Fruit fly (Drosophila melanogaster) whole organism, embryonic: ENCODE measurements around the gene 7B2.

Experiments
- Abd-B ChIP-seq: fragments of 200-800 bp; sonication (Bioruptor generic); optimal IDR thresholded peaks from 2 replicates; lab custom pipeline; 2018; ENCODE audit warnings: missing biosample characterization, mild to moderate bottlenecking, missing genetic modification characterization, moderate library complexity
- Bdp1 ChIP-seq: fragments of 200-800 bp; sonication (Bioruptor generic); optimal IDR thresholded peaks from 3 replicates; lab custom pipeline; 2016; ENCODE audit warnings: missing biosample characterization, missing genetic modification characterization
- CG10366 ChIP-seq: fragments of 200-800 bp; sonication (Bioruptor generic); IDR thresholded peaks from 2 replicates; pipeline ENCODE4 v1.3.6; 2022; ENCODE audit warnings: missing biosample characterization, missing genetic modification characterization
- CG14050 ChIP-seq: fragments of 200-800 bp; sonication (Bioruptor generic); IDR thresholded peaks from 3 replicates; pipeline ENCODE4 v1.3.6; 2022; ENCODE audit warnings: missing biosample characterization, missing genetic modification characterization
- CG15011 ChIP-seq: fragments of 200-800 bp; sonication (Bioruptor generic); optimal IDR thresholded peaks from 3 replicates; lab custom pipeline; 2018; ENCODE audit warnings: missing biosample characterization, mild to moderate bottlenecking, missing genetic modification characterization
- CG15073 ChIP-seq: fragments of 200-800 bp; sonication (Bioruptor generic); optimal IDR thresholded peaks from 2 replicates; lab custom pipeline; 2016; ENCODE audit warnings: missing biosample characterization, missing genetic modification characterization
- CG16813 ChIP-seq: fragments of 200-800 bp; sonication (Bioruptor generic); IDR thresholded peaks from 3 replicates; pipeline ENCODE4 v1.3.6; 2022; ENCODE audit warnings: missing biosample characterization, missing genetic modification characterization; ENCODE audit not compliant: partially characterized antibody
- CG17568 ChIP-seq: fragments of 200-800 bp; sonication (Bioruptor generic); optimal IDR thresholded peaks from 2 replicates; lab custom pipeline; 2018; ENCODE audit warnings: missing biosample characterization, mild to moderate bottlenecking, missing genetic modification characterization, moderate library complexity
- CG2120 ChIP-seq: fragments of 200-800 bp; sonication (Bioruptor generic); optimal IDR thresholded peaks from 3 replicates; lab custom pipeline; 2016; ENCODE audit warnings: missing biosample characterization, missing genetic modification characterization
- CG2712 ChIP-seq: fragments of 200-800 bp; optimal IDR thresholded peaks from 3 replicates; lab custom pipeline; 2019; ENCODE audit warnings: missing biosample characterization, mild to moderate bottlenecking, missing genetic modification characterization, moderate library complexity
- CG30403 ChIP-seq: fragments of 200-800 bp; sonication (Bioruptor generic); optimal IDR thresholded peaks from 3 replicates; lab custom pipeline; 2016; ENCODE audit warnings: missing biosample characterization, missing genetic modification characterization
- CG3065 ChIP-seq: fragments of 200-800 bp; sonication (Bioruptor generic); optimal IDR thresholded peaks from 2 replicates; lab custom pipeline; 2016; ENCODE audit warnings: missing biosample characterization, missing genetic modification characterization
- CG34224 ChIP-seq: fragments of 200-800 bp; sonication (Bioruptor generic); IDR thresholded peaks from 3 replicates; pipeline ENCODE4 v1.3.6; 2022; ENCODE audit warnings: missing biosample characterization, missing genetic modification characterization; ENCODE audit not compliant: partially characterized antibody
- CG42726 ChIP-seq: fragments of 200-800 bp; sonication (Bioruptor generic); IDR thresholded peaks from 2 replicates; pipeline ENCODE4 v1.3.6; 2022; ENCODE audit warnings: missing biosample characterization, missing genetic modification characterization; ENCODE audit not compliant: partially characterized antibody
- CG4404 ChIP-seq: fragments of 200-800 bp; sonication (Bioruptor generic); IDR thresholded peaks from 2 replicates; pipeline ENCODE4 v1.3.6; 2022; ENCODE audit warnings: missing biosample characterization, missing genetic modification characterization
- CG4617 ChIP-seq: fragments of 200-800 bp; sonication (Bioruptor generic); optimal IDR thresholded peaks from 3 replicates; lab custom pipeline; 2016; ENCODE audit warnings: missing biosample characterization, missing genetic modification characterization, borderline replicate concordance
- CG6272 ChIP-seq: fragments of 200-800 bp; sonication (Bioruptor generic); IDR thresholded peaks from 2 replicates; pipeline ENCODE4 v1.3.6; 2022; ENCODE audit warnings: missing biosample characterization, missing genetic modification characterization
- CG6689 ChIP-seq: fragments of 200-800 bp; sonication (Bioruptor generic); IDR thresholded peaks from 2 replicates; pipeline ENCODE4 v1.3.6; 2022; ENCODE audit warnings: missing biosample characterization, missing genetic modification characterization
- CG6791 ChIP-seq: fragments of 200-800 bp; sonication (Bioruptor generic); IDR thresholded peaks from 3 replicates; pipeline ENCODE4 v1.3.6; 2022; ENCODE audit warnings: missing biosample characterization, missing genetic modification characterization; ENCODE audit not compliant: partially characterized antibody
- Dp ChIP-seq: fragments of 200-800 bp; sonication (Bioruptor generic); optimal IDR thresholded peaks from 2 replicates; lab custom pipeline; 2018; ENCODE audit warnings: missing biosample characterization, mild to moderate bottlenecking, missing genetic modification characterization, moderate library complexity
- E2f2 ChIP-seq: fragments of 200-800 bp; sonication (Bioruptor generic); IDR thresholded peaks from 2 replicates; pipeline ENCODE4 v1.3.6; 2022; ENCODE audit warnings: missing biosample characterization, missing genetic modification characterization
- HmgZ ChIP-seq: fragments of 200-800 bp; sonication (Bioruptor generic); optimal IDR thresholded peaks from 2 replicates; lab custom pipeline; 2018; ENCODE audit warnings: missing biosample characterization, mild to moderate bottlenecking, missing genetic modification characterization
- Mrtf ChIP-seq: fragments of 200-800 bp; sonication (Bioruptor generic); IDR thresholded peaks from 3 replicates; pipeline ENCODE4 v1.3.6; 2022; ENCODE audit warnings: missing biosample characterization, missing genetic modification characterization
- Rx ChIP-seq: fragments of 200-800 bp; sonication (Bioruptor generic); IDR thresholded peaks from 2 replicates; pipeline ENCODE4 v1.3.6; 2022; ENCODE audit warnings: missing biosample characterization, missing genetic modification characterization
- Ssrp ChIP-seq: fragments of 200-800 bp; sonication (Bioruptor generic); optimal IDR thresholded peaks from 2 replicates; lab custom pipeline; 2018; ENCODE audit warnings: missing biosample characterization, mild to moderate bottlenecking, missing genetic modification characterization, moderate library complexity
- amos ChIP-seq: fragments of 200-800 bp; sonication (Bioruptor generic); IDR thresholded peaks from 2 replicates; pipeline ENCODE4 v1.3.6; 2022; ENCODE audit warnings: missing biosample characterization, missing genetic modification characterization; ENCODE audit not compliant: partially characterized antibody
- ase ChIP-seq: fragments of 200-800 bp; sonication (Bioruptor generic); IDR thresholded peaks from 3 replicates; pipeline ENCODE4 v1.3.6; 2022; ENCODE audit warnings: missing biosample characterization, missing genetic modification characterization
- ato ChIP-seq: fragments of 200-800 bp; sonication (Bioruptor generic); IDR thresholded peaks from 2 replicates; pipeline ENCODE4 v1.3.6; 2022; ENCODE audit warnings: missing biosample characterization, missing genetic modification characterization; ENCODE audit not compliant: partially characterized antibody
- chinmo ChIP-seq: fragments of 200-800 bp; sonication (Bioruptor generic); IDR thresholded peaks from 4 replicates; pipeline ENCODE4 v1.3.6; 2022; ENCODE audit warnings: missing biosample characterization, missing genetic modification characterization; ENCODE audit not compliant: partially characterized antibody
- da ChIP-seq: fragments of 200-800 bp; sonication (Bioruptor generic); optimal IDR thresholded peaks from 2 replicates; lab custom pipeline; 2016; ENCODE audit warnings: missing biosample characterization, missing genetic modification characterization
- ewg ChIP-seq: fragments of 200-800 bp; sonication (Bioruptor generic); optimal IDR thresholded peaks from 3 replicates; lab custom pipeline; 2017; ENCODE audit warnings: mild to moderate bottlenecking, missing biosample characterization, missing genetic modification reagents, missing genetic modification characterization
- her ChIP-seq: fragments of 200-800 bp; sonication (Bioruptor generic); optimal IDR thresholded peaks from 2 replicates; lab custom pipeline; 2016; ENCODE audit warnings: missing biosample characterization, missing genetic modification characterization
- inv ChIP-seq: fragments of 200-800 bp; sonication (Bioruptor generic); IDR thresholded peaks from 2 replicates; pipeline ENCODE4 v1.3.6; 2022; ENCODE audit warnings: missing biosample characterization, missing genetic modification characterization; ENCODE audit not compliant: partially characterized antibody
- knrl ChIP-seq: fragments of 200-800 bp; sonication (Bioruptor generic); IDR thresholded peaks from 3 replicates; pipeline ENCODE4 v1.3.6; 2022; ENCODE audit warnings: missing biosample characterization, missing genetic modification characterization; ENCODE audit not compliant: partially characterized antibody
- nerfin-2 ChIP-seq: fragments of 200-800 bp; sonication (Bioruptor generic); IDR thresholded peaks from 2 replicates; pipeline ENCODE4 v1.3.6; 2022; ENCODE audit warnings: missing biosample characterization, missing genetic modification characterization; ENCODE audit not compliant: partially characterized antibody
- nom ChIP-seq: fragments of 200-800 bp; sonication (Bioruptor generic); optimal IDR thresholded peaks from 2 replicates; lab custom pipeline; 2017; ENCODE audit warnings: missing biosample characterization, missing genetic modification characterization, mild to moderate bottlenecking, moderate library complexity, missing genetic modification reagents
- org-1 ChIP-seq: fragments of 200-800 bp; sonication (Bioruptor generic); optimal IDR thresholded peaks from 2 replicates; lab custom pipeline; 2017; ENCODE audit warnings: missing biosample characterization, missing genetic modification characterization
- sens ChIP-seq: fragments of 200-800 bp; sonication (Bioruptor generic); peaks from one replicate; lab custom pipeline; 2016; ENCODE audit warnings: missing biosample characterization, missing genetic modification characterization
- seq ChIP-seq: fragments of 200-800 bp; sonication (Bioruptor generic); IDR thresholded peaks from 2 replicates; pipeline ENCODE4 v1.3.6; 2022; ENCODE audit warnings: missing biosample characterization, missing genetic modification characterization
- sna ChIP-seq: fragments of 200-800 bp; sonication (Bioruptor generic); IDR thresholded peaks from 2 replicates; pipeline ENCODE4 v1.3.6; 2022; ENCODE audit warnings: missing biosample characterization, missing genetic modification characterization; ENCODE audit not compliant: partially characterized antibody
- tll ChIP-seq, 2 experiments: fragments of 200-800 bp in 1 of 2; fragments of >200 bp in 1 of 2; sonication (Bioruptor generic) in 1 of 2; optimal IDR thresholded peaks; 2 replicates each; lab custom pipeline; 2017 to 2019; ENCODE audit warnings: missing biosample characterization in 2 of 2, missing genetic modification characterization in 2 of 2, mild to moderate bottlenecking in 1 of 2, moderate library complexity in 1 of 2
- tna ChIP-seq: fragments of 200-800 bp; sonication (Bioruptor generic); IDR thresholded peaks from 2 replicates; pipeline ENCODE4 v1.3.6; 2022; ENCODE audit warnings: missing biosample characterization, missing genetic modification characterization; ENCODE audit not compliant: partially characterized antibody
- unc-4 ChIP-seq: fragments of 200-800 bp; sonication (Bioruptor generic); IDR thresholded peaks from 2 replicates; pipeline ENCODE4 v1.3.6; 2022; ENCODE audit warnings: missing biosample characterization, missing genetic modification characterization; ENCODE audit not compliant: partially characterized antibody
- zen2 ChIP-seq: fragments of 200-800 bp; sonication (Bioruptor generic); IDR thresholded peaks from 3 replicates; pipeline ENCODE4 v1.3.6; 2022; ENCODE audit warnings: missing biosample characterization, missing genetic modification characterization; ENCODE audit not compliant: partially characterized antibody

Gene 7B2

DNA sequence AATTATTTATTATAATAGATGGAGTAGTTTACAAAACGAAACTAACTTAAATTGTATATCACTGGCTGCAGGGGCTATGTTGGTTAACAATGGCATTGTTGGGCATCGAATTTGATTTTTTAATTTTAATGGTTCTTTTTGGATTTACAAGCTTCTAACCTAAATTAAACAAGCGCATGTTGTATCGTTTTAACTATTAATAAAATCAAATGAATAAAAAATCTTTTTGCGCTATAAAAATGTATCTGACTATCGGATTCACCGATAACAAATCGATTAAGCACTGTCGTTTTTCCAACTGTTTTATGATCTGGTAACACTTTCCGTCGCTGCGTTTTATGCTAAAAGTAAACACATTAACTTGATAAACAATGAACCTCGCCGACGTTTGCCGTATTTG lies 1.9 kb upstream of the 7B2 start, which contains the start of the genes hd and CG14667 (continued):
- peak; percentile 67 for TF ChIP-seq Dp (GFP tag; lab: Kevin White, UChicago)
- peak; percentile 42; the same call in 1 of the 2 replicates for TF ChIP-seq nerfin-2
- peak; percentile 6 for TF ChIP-seq CG30403 (GFP tag; lab: Kevin White, UChicago)
- no peak for TF ChIP-seq CG15073
- TF ChIP-seq HmgZ (tag; lab: Kevin White, UChicago): peak; percentile 15
- no peak for TF ChIP-seq CG6689 (GFP tag; lab: Robert Waterston, UW)
- no peak for TF ChIP-seq tll (GFP tag; optimal IDR thresholded peaks at IDR 0.05; lab: Kevin White, UChicago)
- peak; percentile 17 for TF ChIP-seq CG2120 (GFP tag; lab: Kevin White, UChicago)
- no peak for TF ChIP-seq Mrtf (GFP tag; lab: Robert Waterston, UW)
- peak; percentile 70 for TF ChIP-seq E2f2 (GFP tag; lab: Robert Waterston, UW)
- no peak for TF ChIP-seq her (GFP tag; lab: Kevin White, UChicago)
- no peak for TF ChIP-seq CG3065 (GFP tag; lab: Kevin White, UChicago)
- peak; percentile 13 for TF ChIP-seq CG4617 (GFP tag; lab: Kevin White, UChicago)

- TF ChIP-seq Rx (GFP tag; lab: Robert Waterston, UW): 0 out of 2 replicates have a peak, but pooled peaks have one; percentile 10
- no peak for TF ChIP-seq CG30403 (GFP tag; lab: Kevin White, UChicago)
- TF ChIP-seq da (GFP tag; lab: Kevin White, UChicago): no peak
- TF ChIP-seq org-1 (GFP tag; lab: Kevin White, UChicago): no peak
- no peak for TF ChIP-seq CG17568 (GFP tag; lab: Kevin White, UChicago)
- TF ChIP-seq CG10366 (GFP tag; lab: Robert Waterston, UW): no peak
- TF ChIP-seq zen2 (GFP tag; lab: Robert Waterston, UW): 0 out of 3 replicates have a peak, but pooled peaks have one; percentile 15
- TF ChIP-seq ase (GFP tag; lab: Robert Waterston, UW): no peak
- no peak for TF ChIP-seq CG15011 (GFP tag; lab: Kevin White, UChicago)
- TF ChIP-seq tna (GFP tag; lab: Robert Waterston, UW): no peak
- peak; percentile 8 for TF ChIP-seq nom (GFP tag; lab: Kevin White, UChicago)
- TF ChIP-seq inv (GFP tag; lab: Robert Waterston, UW): no peak
- TF ChIP-seq sna (GFP tag; lab: Robert Waterston, UW): no peak
- no peak for TF ChIP-seq CG14050
- no peak for TF ChIP-seq Abd-B (GFP tag; lab: Kevin White, UChicago)
- TF ChIP-seq CG4404 (GFP tag; lab: Robert Waterston, UW): no peak
- no peak for TF ChIP-seq CG2712 (tag; lab: Kevin White, UChicago)
These were observed 9.2 kb downstream of the 7B2 start for dm6 chr3R:5385761-5386160.

DNA sequence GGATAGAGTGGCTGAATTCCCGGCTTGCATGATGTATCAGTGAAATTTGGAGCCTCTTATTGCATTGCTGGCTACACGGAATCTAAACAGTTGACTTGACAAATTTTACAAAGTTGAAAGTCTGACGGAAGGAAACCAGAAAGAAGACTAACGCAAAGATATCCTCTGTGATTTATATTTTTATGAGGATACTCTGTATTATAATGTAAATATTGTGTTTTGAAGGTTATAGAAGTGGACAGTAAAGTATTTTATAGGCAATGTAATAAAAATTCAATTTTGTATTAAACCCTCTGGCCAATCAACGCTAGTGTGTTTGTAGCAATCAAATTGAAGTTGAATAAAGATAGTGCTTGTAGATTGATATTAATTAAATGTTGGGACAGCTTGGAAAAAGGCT lies 11.0 kb downstream of the 7B2 start, which contains the start of gene CG14668:
Gene CG14668 (minus strand): TSS at position 101 of the 400 bp plus-strand sequence.
- TF ChIP-seq sens (GFP tag; lab: Kevin White, UChicago) (peak; percentile 20), Ssrp (tag; lab: Kevin White, UChicago) (no peak)

DNA sequence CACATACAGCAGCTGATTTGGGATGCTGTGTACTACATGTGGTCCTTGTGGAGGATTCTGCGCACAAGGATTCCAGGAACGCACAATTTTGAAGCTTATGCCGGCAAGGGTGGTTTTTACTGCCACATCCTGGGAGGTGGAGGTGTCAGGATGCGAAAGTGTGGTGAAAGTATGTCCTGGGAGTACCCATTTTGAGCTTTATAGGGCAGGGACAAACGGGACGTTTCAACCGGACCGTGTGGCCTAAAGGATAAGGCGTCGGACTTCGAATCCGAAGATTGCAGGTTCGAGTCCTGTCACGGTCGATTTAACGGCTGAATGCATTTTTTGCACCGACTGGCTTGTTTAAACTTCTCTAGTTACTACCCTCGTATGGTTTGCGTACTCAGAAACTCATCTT lies 11.4 kb downstream of the 7B2 start:
- TF ChIP-seq CG6791 (GFP tag; lab: Robert Waterston, UW): peak; percentile 47; the same call in 1 of the 3 replicates
- TF ChIP-seq amos (GFP tag; lab: Robert Waterston, UW): peak; percentile 31; the same call in 1 of the 2 replicates
- TF ChIP-seq CG16813 (GFP tag; lab: Robert Waterston, UW): peak; percentile 12; the same call in 1 of the 3 replicates
- 0 out of 2 replicates have a peak, but pooled peaks have one; percentile 9 for TF ChIP-seq CG42726
- TF ChIP-seq seq: peak; percentile 36; the same call in 1 of the 2 replicates
- peak; percentile 81 for TF ChIP-seq ewg (GFP tag; lab: Kevin White, UChicago)
- TF ChIP-seq ato (GFP tag; lab: Robert Waterston, UW): 0 out of 2 replicates have a peak, but pooled peaks have one; percentile 17
- TF ChIP-seq CG6272 (GFP tag; lab: Robert Waterston, UW): no peak
- TF ChIP-seq chinmo (GFP tag; lab: Robert Waterston, UW): 0 out of 4 replicates have a peak, but pooled peaks have one; percentile 77
- TF ChIP-seq knrl (GFP tag; lab: Robert Waterston, UW): 0 out of 3 replicates have a peak, but pooled peaks have one; percentile 15
- TF ChIP-seq Bdp1 (GFP tag; lab: Kevin White, UChicago): peak; percentile 93
- 0 out of 2 replicates have a peak, but pooled peaks have one; percentile 36 for TF ChIP-seq unc-4 (GFP tag; lab: Robert Waterston, UW)
- no peak for TF ChIP-seq CG34224 (GFP tag; lab: Robert Waterston, UW)
